Fruit fly (Drosophila melanogaster): ENCODE data around the gene CG31546.

- no peak for TF ChIP-seq CG8478 (optimal IDR thresholded peaks at IDR 0.05)
- no peak for TF ChIP-seq CTCF (optimal IDR thresholded peaks at IDR 0.05)
Observed at dm6 chr3R:5622985-5623630, 12.3 kb downstream of the CG31546 start.
